Fruit fly (Drosophila melanogaster) whole organism, pupa: Measurements from ENCODE around the gene Trissin.

Experiments used
- CG10348 ChIP-seq: fragments of 200-800 bp; sonication (Bioruptor generic); IDR thresholded peaks from 2 replicates; pipeline ENCODE4 v1.3.6; 2022; ENCODE audit warnings: missing biosample characterization, missing genetic modification characterization
- CG12605 ChIP-seq: fragments of 200-800 bp; sonication (Bioruptor generic); IDR thresholded peaks from 2 replicates; pipeline ENCODE4 v1.3.6; 2022; ENCODE audit warnings: missing biosample characterization, missing genetic modification characterization
- CG13204 ChIP-seq: fragments of 200-800 bp; sonication (Bioruptor generic); optimal IDR thresholded peaks from 2 replicates; lab custom pipeline; 2018; ENCODE audit warnings: missing biosample characterization, mild to moderate bottlenecking, missing genetic modification characterization, moderate library complexity
- CG14655 ChIP-seq: fragments of 200-800 bp; sonication (Bioruptor generic); optimal IDR thresholded peaks from 3 replicates; lab custom pipeline; 2017; ENCODE audit warnings: mild to moderate bottlenecking, missing biosample characterization, missing genetic modification reagents, missing genetic modification characterization
- CG15710 ChIP-seq: fragments of 200-800 bp; sonication (Bioruptor generic); optimal IDR thresholded peaks from 2 replicates; lab custom pipeline; 2018; ENCODE audit warnings: missing biosample characterization, mild to moderate bottlenecking, missing genetic modification characterization, moderate library complexity
- CG17806 ChIP-seq: fragments of 200-800 bp; sonication (Bioruptor generic); optimal IDR thresholded peaks from 2 replicates; lab custom pipeline; 2018; ENCODE audit warnings: missing biosample characterization, mild to moderate bottlenecking, missing genetic modification characterization, moderate library complexity
- CG32121 ChIP-seq: fragments of 200-800 bp; sonication (Bioruptor generic); IDR thresholded peaks from 2 replicates; pipeline ENCODE4 v1.3.6; 2022; ENCODE audit warnings: missing biosample characterization, missing genetic modification characterization
- CG34367 ChIP-seq: fragments of 200-800 bp; sonication (Bioruptor generic); optimal IDR thresholded peaks from 2 replicates; lab custom pipeline; 2018; ENCODE audit warnings: missing biosample characterization, mild to moderate bottlenecking, missing genetic modification characterization
- CG4496 ChIP-seq: fragments of 200-800 bp; sonication (Bioruptor generic); IDR thresholded peaks from 3 replicates; pipeline ENCODE4 v1.3.6; 2022; ENCODE audit warnings: missing biosample characterization, missing genetic modification characterization
- CG8159 ChIP-seq: fragments of 200-800 bp; sonication (Bioruptor generic); optimal IDR thresholded peaks from 3 replicates; lab custom pipeline; 2018; ENCODE audit warnings: missing biosample characterization, mild to moderate bottlenecking, missing genetic modification characterization, moderate library complexity
- CG8301 ChIP-seq: fragments of 200-800 bp; sonication (Bioruptor generic); optimal IDR thresholded peaks from 2 replicates; lab custom pipeline; 2018; ENCODE audit warnings: missing biosample characterization, mild to moderate bottlenecking, missing genetic modification characterization
- CG9948 ChIP-seq: fragments of 200-800 bp; sonication (Bioruptor generic); optimal IDR thresholded peaks from 2 replicates; lab custom pipeline; 2018; ENCODE audit warnings: missing biosample characterization, mild to moderate bottlenecking, missing genetic modification characterization, moderate library complexity
- D1 ChIP-seq: fragments of 200-800 bp; sonication (Bioruptor generic); optimal IDR thresholded peaks from 2 replicates; lab custom pipeline; 2018; ENCODE audit warnings: missing biosample characterization, mild to moderate bottlenecking, missing genetic modification characterization, moderate library complexity
- EcR ChIP-seq: fragments of 200-800 bp; sonication (Bioruptor generic); optimal IDR thresholded peaks from 3 replicates; lab custom pipeline; 2019; ENCODE audit warnings: missing biosample characterization, missing genetic modification characterization, mild to moderate bottlenecking, moderate library complexity, missing genetic modification reagents
- Ets98B ChIP-seq: fragments of 200-800 bp; sonication (Bioruptor generic); IDR thresholded peaks from 2 replicates; pipeline ENCODE4 v1.3.6; 2022; ENCODE audit warnings: missing biosample characterization, missing genetic modification characterization
- Pif1A ChIP-seq: fragments of 200-800 bp; sonication (Bioruptor generic); optimal IDR thresholded peaks from 3 replicates; lab custom pipeline; 2016; ENCODE audit warnings: missing biosample characterization, missing genetic modification characterization
- Pif1B ChIP-seq: fragments of 200-800 bp; sonication (Bioruptor generic); optimal IDR thresholded peaks from 3 replicates; lab custom pipeline; 2016; ENCODE audit warnings: missing biosample characterization, missing genetic modification characterization
- Snoo ChIP-seq: fragments of 200-800 bp; sonication (Bioruptor generic); optimal IDR thresholded peaks from 3 replicates; lab custom pipeline; 2017; ENCODE audit warnings: missing biosample characterization, mild to moderate bottlenecking, missing genetic modification characterization, inconsistent platforms
- fd96Ca ChIP-seq: fragments of 200-800 bp; sonication (Bioruptor generic); IDR thresholded peaks from 3 replicates; pipeline ENCODE4 v1.3.6; 2022; ENCODE audit warnings: missing biosample characterization, missing genetic modification characterization
- gl ChIP-seq: fragments of 200-800 bp; sonication (Bioruptor generic); optimal IDR thresholded peaks from 2 replicates; lab custom pipeline; 2018; ENCODE audit warnings: missing biosample characterization, mild to moderate bottlenecking, missing genetic modification characterization
- rn ChIP-seq: fragments of 200-800 bp; sonication (Bioruptor generic); IDR thresholded peaks from 2 replicates; pipeline ENCODE4 v1.3.6; 2022; ENCODE audit warnings: missing biosample characterization, missing genetic modification characterization

The Trissin gene

dm6 chr3R:15485296-15485695 lies at the start of gene Trissin:
Gene Trissin, minus strand, starts transcription at chr3R:15485396.
- no peak for TF ChIP-seq Pif1B
- TF ChIP-seq fd96Ca (GFP tag; lab: Robert Waterston, UW): no peak
- no peak for TF ChIP-seq EcR (GFP tag; lab: Kevin White, UChicago)
- TF ChIP-seq CG12605 (GFP tag; lab: Robert Waterston, UW): no peak
- TF ChIP-seq rn (GFP tag; lab: Robert Waterston, UW): no peak

- TF ChIP-seq CG10348 (no peak), CG4496 (GFP tag; lab: Robert Waterston, UW) (no peak), Pif1B (no peak), CG34367 (tag; lab: Kevin White, UChicago) (no peak), CG8159 (no peak), D1 (no peak), CG32121 (GFP tag; lab: Robert Waterston, UW) (no peak), CG15710 (tag; lab: Kevin White, UChicago) (no peak)
Measured at dm6 chr3R:15531373-15531772, 46.2 kb upstream of the Trissin start, which contains the start of gene CG31296. Gene CG31296, minus strand, starts transcription at chr3R:15531473.

- TF ChIP-seq CG17806 (tag; lab: Kevin White, UChicago) (no peak), CG9948 (no peak), fd96Ca (GFP tag; lab: Robert Waterston, UW) (no peak), EcR (GFP tag; lab: Kevin White, UChicago) (no peak), CG12605 (GFP tag; lab: Robert Waterston, UW) (no peak), CG34367 (tag; lab: Kevin White, UChicago) (no peak), CG8159 (no peak), D1 (no peak), Pif1A (GFP tag; lab: Kevin White, UChicago) (no peak), CG4496 (GFP tag; lab: Robert Waterston, UW) (no peak), Ets98B (no peak), Pif1B (no peak), CG32121 (GFP tag; lab: Robert Waterston, UW) (no peak)
Measured at dm6 chr3R:15517113-15517512, 31.9 kb upstream of the Trissin start.

dm6 chr3R:15513208-15513607 lies 28.0 kb upstream of the Trissin start:
- TF ChIP-seq Snoo (tag; lab: Kevin White, UChicago) (no peak), gl (tag; lab: Kevin White, UChicago) (no peak), CG8301 (tag; lab: Kevin White, UChicago) (no peak), CG32121 (GFP tag; lab: Robert Waterston, UW) (no peak), CG13204 (GFP tag; lab: Kevin White, UChicago) (no peak), CG9948 (no peak), rn (GFP tag; lab: Robert Waterston, UW) (no peak), Pif1A (GFP tag; lab: Kevin White, UChicago) (no peak), CG34367 (tag; lab: Kevin White, UChicago) (no peak), Ets98B (no peak), Pif1B (no peak), CG10348 (no peak), CG12605 (GFP tag; lab: Robert Waterston, UW) (no peak), CG15710 (tag; lab: Kevin White, UChicago) (no peak), CG14655 (no peak), CG17806 (tag; lab: Kevin White, UChicago) (no peak), D1 (no peak), EcR (GFP tag; lab: Kevin White, UChicago) (no peak), CG4496 (GFP tag; lab: Robert Waterston, UW) (no peak), CG8159 (no peak)

dm6 chr3R:15512249-15512648 lies 27.1 kb upstream of the Trissin start:
- no peak for TF ChIP-seq D1
- TF ChIP-seq CG10348: no peak
- no peak for TF ChIP-seq Snoo (tag; lab: Kevin White, UChicago)
- TF ChIP-seq Ets98B: no peak
- no peak for TF ChIP-seq CG15710 (tag; lab: Kevin White, UChicago)
- no peak for TF ChIP-seq CG8301 (tag; lab: Kevin White, UChicago)
- TF ChIP-seq CG14655: no peak
- TF ChIP-seq CG32121 (GFP tag; lab: Robert Waterston, UW): no peak
- TF ChIP-seq CG12605 (GFP tag; lab: Robert Waterston, UW): no peak
- no peak for TF ChIP-seq CG34367 (tag; lab: Kevin White, UChicago)
- no peak for TF ChIP-seq Pif1B
- TF ChIP-seq fd96Ca (GFP tag; lab: Robert Waterston, UW): no peak
- no peak for TF ChIP-seq CG4496 (GFP tag; lab: Robert Waterston, UW)
- TF ChIP-seq, all 21 proteins: peak for 0

- TF ChIP-seq CG8159: no peak
- TF ChIP-seq D1: no peak
- TF ChIP-seq CG34367 (tag; lab: Kevin White, UChicago): no peak
- TF ChIP-seq CG4496 (GFP tag; lab: Robert Waterston, UW): no peak
- TF ChIP-seq rn (GFP tag; lab: Robert Waterston, UW): no peak
- TF ChIP-seq CG10348: no peak
- TF ChIP-seq CG15710 (tag; lab: Kevin White, UChicago): no peak
- no peak for TF ChIP-seq fd96Ca (GFP tag; lab: Robert Waterston, UW)
- TF ChIP-seq CG8301 (tag; lab: Kevin White, UChicago): no peak
- no peak for TF ChIP-seq CG14655
- no peak for TF ChIP-seq Pif1A (GFP tag; lab: Kevin White, UChicago)
- TF ChIP-seq CG13204 (GFP tag; lab: Kevin White, UChicago): no peak
- TF ChIP-seq CG9948: no peak
- TF ChIP-seq Snoo (tag; lab: Kevin White, UChicago): no peak
- TF ChIP-seq CG12605 (GFP tag; lab: Robert Waterston, UW): no peak
- no peak for TF ChIP-seq Pif1B
- no peak for TF ChIP-seq gl (tag; lab: Kevin White, UChicago)
- TF ChIP-seq Ets98B: no peak
- no peak for TF ChIP-seq EcR (GFP tag; lab: Kevin White, UChicago)
- no peak for TF ChIP-seq CG32121 (GFP tag; lab: Robert Waterston, UW)
Measured at dm6 chr3R:15509817-15510216, 24.6 kb upstream of the Trissin start, which contains the start of gene CG44013. Gene CG44013, minus strand, starts transcription at chr3R:15509917.
